Fruit fly (Drosophila melanogaster) whole organism, pupa: ENCODE data around the gene NT1.

ENCODE experiments used
- CG10348 ChIP-seq: fragments of 200-800 bp; sonication (Bioruptor generic); IDR thresholded peaks from 2 replicates; pipeline ENCODE4 v1.3.6; 2022; ENCODE audit warnings: missing biosample characterization, missing genetic modification characterization
- CG12605 ChIP-seq: fragments of 200-800 bp; sonication (Bioruptor generic); IDR thresholded peaks from 2 replicates; pipeline ENCODE4 v1.3.6; 2022; ENCODE audit warnings: missing biosample characterization, missing genetic modification characterization
- CG13204 ChIP-seq: fragments of 200-800 bp; sonication (Bioruptor generic); optimal IDR thresholded peaks from 2 replicates; lab custom pipeline; 2018; ENCODE audit warnings: missing biosample characterization, mild to moderate bottlenecking, missing genetic modification characterization, moderate library complexity
- CG14655 ChIP-seq: fragments of 200-800 bp; sonication (Bioruptor generic); optimal IDR thresholded peaks from 3 replicates; lab custom pipeline; 2017; ENCODE audit warnings: mild to moderate bottlenecking, missing biosample characterization, missing genetic modification reagents, missing genetic modification characterization
- CG15710 ChIP-seq: fragments of 200-800 bp; sonication (Bioruptor generic); optimal IDR thresholded peaks from 2 replicates; lab custom pipeline; 2018; ENCODE audit warnings: missing biosample characterization, mild to moderate bottlenecking, missing genetic modification characterization, moderate library complexity
- CG17806 ChIP-seq: fragments of 200-800 bp; sonication (Bioruptor generic); optimal IDR thresholded peaks from 2 replicates; lab custom pipeline; 2018; ENCODE audit warnings: missing biosample characterization, mild to moderate bottlenecking, missing genetic modification characterization, moderate library complexity
- CG32121 ChIP-seq: fragments of 200-800 bp; sonication (Bioruptor generic); IDR thresholded peaks from 2 replicates; pipeline ENCODE4 v1.3.6; 2022; ENCODE audit warnings: missing biosample characterization, missing genetic modification characterization
- CG34367 ChIP-seq: fragments of 200-800 bp; sonication (Bioruptor generic); optimal IDR thresholded peaks from 2 replicates; lab custom pipeline; 2018; ENCODE audit warnings: missing biosample characterization, mild to moderate bottlenecking, missing genetic modification characterization
- CG4496 ChIP-seq: fragments of 200-800 bp; sonication (Bioruptor generic); IDR thresholded peaks from 3 replicates; pipeline ENCODE4 v1.3.6; 2022; ENCODE audit warnings: missing biosample characterization, missing genetic modification characterization
- CG8159 ChIP-seq: fragments of 200-800 bp; sonication (Bioruptor generic); optimal IDR thresholded peaks from 3 replicates; lab custom pipeline; 2018; ENCODE audit warnings: missing biosample characterization, mild to moderate bottlenecking, missing genetic modification characterization, moderate library complexity
- CG8301 ChIP-seq: fragments of 200-800 bp; sonication (Bioruptor generic); optimal IDR thresholded peaks from 2 replicates; lab custom pipeline; 2018; ENCODE audit warnings: missing biosample characterization, mild to moderate bottlenecking, missing genetic modification characterization
- CG9948 ChIP-seq: fragments of 200-800 bp; sonication (Bioruptor generic); optimal IDR thresholded peaks from 2 replicates; lab custom pipeline; 2018; ENCODE audit warnings: missing biosample characterization, mild to moderate bottlenecking, missing genetic modification characterization, moderate library complexity
- D1 ChIP-seq: fragments of 200-800 bp; sonication (Bioruptor generic); optimal IDR thresholded peaks from 2 replicates; lab custom pipeline; 2018; ENCODE audit warnings: missing biosample characterization, mild to moderate bottlenecking, missing genetic modification characterization, moderate library complexity
- EcR ChIP-seq: fragments of 200-800 bp; sonication (Bioruptor generic); optimal IDR thresholded peaks from 3 replicates; lab custom pipeline; 2019; ENCODE audit warnings: missing biosample characterization, missing genetic modification characterization, mild to moderate bottlenecking, moderate library complexity, missing genetic modification reagents
- Ets98B ChIP-seq: fragments of 200-800 bp; sonication (Bioruptor generic); IDR thresholded peaks from 2 replicates; pipeline ENCODE4 v1.3.6; 2022; ENCODE audit warnings: missing biosample characterization, missing genetic modification characterization
- Pif1A ChIP-seq: fragments of 200-800 bp; sonication (Bioruptor generic); optimal IDR thresholded peaks from 3 replicates; lab custom pipeline; 2016; ENCODE audit warnings: missing biosample characterization, missing genetic modification characterization
- Pif1B ChIP-seq: fragments of 200-800 bp; sonication (Bioruptor generic); optimal IDR thresholded peaks from 3 replicates; lab custom pipeline; 2016; ENCODE audit warnings: missing biosample characterization, missing genetic modification characterization
- Snoo ChIP-seq: fragments of 200-800 bp; sonication (Bioruptor generic); optimal IDR thresholded peaks from 3 replicates; lab custom pipeline; 2017; ENCODE audit warnings: missing biosample characterization, mild to moderate bottlenecking, missing genetic modification characterization, inconsistent platforms
- fd96Ca ChIP-seq: fragments of 200-800 bp; sonication (Bioruptor generic); IDR thresholded peaks from 3 replicates; pipeline ENCODE4 v1.3.6; 2022; ENCODE audit warnings: missing biosample characterization, missing genetic modification characterization
- gl ChIP-seq: fragments of 200-800 bp; sonication (Bioruptor generic); optimal IDR thresholded peaks from 2 replicates; lab custom pipeline; 2018; ENCODE audit warnings: missing biosample characterization, mild to moderate bottlenecking, missing genetic modification characterization
- rn ChIP-seq: fragments of 200-800 bp; sonication (Bioruptor generic); IDR thresholded peaks from 2 replicates; pipeline ENCODE4 v1.3.6; 2022; ENCODE audit warnings: missing biosample characterization, missing genetic modification characterization

Gene NT1

dm6 chr3L:4471449-4471848 is 36.8 kb downstream of the NT1 start, which contains the start of gene CG32248:
Gene CG32248 (plus strand): TSS chr3L:4471749.
- TF ChIP-seq CG32121 (no peak), CG34367 (no peak), fd96Ca (GFP tag; lab: Robert Waterston, UW) (no peak), Ets98B (GFP tag; lab: Robert Waterston, UW) (no peak)
- TF ChIP-seq, all 21 proteins: peak for 0

DNA sequence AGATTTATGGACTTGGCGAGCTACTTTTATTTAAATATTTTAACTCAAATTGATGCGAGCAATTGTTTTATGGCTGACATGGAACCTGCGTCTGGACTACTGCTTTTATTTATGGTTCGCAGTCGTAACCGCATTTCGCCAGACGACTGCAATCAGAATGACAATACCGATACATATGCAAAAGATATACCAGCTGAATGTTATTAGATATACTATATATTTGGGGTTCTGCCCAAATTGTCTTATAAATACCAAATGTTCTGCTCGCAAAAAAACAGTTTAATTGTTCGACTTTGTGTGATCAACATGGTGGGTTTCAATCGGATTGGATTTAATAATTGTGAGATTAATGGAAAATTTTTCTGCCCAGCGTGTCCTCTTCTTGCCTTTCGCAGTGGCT is 38.5 kb downstream of the NT1 start, which contains the start of gene CG32249:
CG32249 (plus strand) TSS at position 301 of the 400 bp plus-strand sequence.
- TF ChIP-seq CG32121 = no peak
- TF ChIP-seq CG12605 (GFP tag; lab: Robert Waterston, UW) = no peak
- TF ChIP-seq CG8159 = no peak
- no peak for TF ChIP-seq gl (tag; lab: Kevin White, UChicago)
- TF ChIP-seq EcR (GFP tag; lab: Kevin White, UChicago) = no peak
- TF ChIP-seq D1 = no peak
- no peak for TF ChIP-seq CG34367

DNA sequence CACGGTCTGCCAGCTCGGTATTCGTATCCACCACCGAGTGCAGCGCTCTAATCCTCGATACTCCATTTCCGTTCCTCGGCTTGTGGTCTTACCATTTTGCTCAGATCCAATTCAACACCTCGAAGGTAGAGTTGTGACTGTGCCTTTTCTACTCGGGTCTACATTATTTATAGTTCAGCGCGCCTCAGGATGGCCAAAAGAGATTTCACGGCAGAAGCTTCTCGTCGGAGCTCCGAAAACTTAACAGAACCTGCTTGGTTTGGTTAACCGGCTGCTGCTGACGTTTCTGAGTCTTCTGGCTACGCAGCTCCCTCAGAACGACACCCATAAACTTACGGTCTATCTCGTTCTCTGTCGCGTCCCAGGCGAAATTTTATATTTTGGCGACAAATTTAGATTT is 41.7 kb downstream of the NT1 start, which contains the start of gene CG32241:
CG32241 (minus strand) TSS at position 101 of the 400 bp plus-strand sequence.
- TF ChIP-seq rn (GFP tag; lab: Robert Waterston, UW) = no peak
- TF ChIP-seq CG34367 = no peak
- no peak for TF ChIP-seq EcR (GFP tag; lab: Kevin White, UChicago)
- TF ChIP-seq Snoo (tag; lab: Kevin White, UChicago) = no peak
- no peak for TF ChIP-seq D1
- TF ChIP-seq Ets98B (GFP tag; lab: Robert Waterston, UW) = no peak
- TF ChIP-seq CG9948 (tag; lab: Kevin White, UChicago) = no peak
- no peak for TF ChIP-seq gl (tag; lab: Kevin White, UChicago)
- TF ChIP-seq CG14655 (GFP tag; lab: Kevin White, UChicago) = no peak
- TF ChIP-seq CG15710 (tag; lab: Kevin White, UChicago) = no peak
- no peak for TF ChIP-seq Pif1B (GFP tag; lab: Kevin White, UChicago)
- no peak for TF ChIP-seq fd96Ca (GFP tag; lab: Robert Waterston, UW)
- no peak for TF ChIP-seq Pif1A (GFP tag; lab: Kevin White, UChicago)
- no peak for TF ChIP-seq CG17806
- TF ChIP-seq CG4496 (GFP tag; lab: Robert Waterston, UW) = no peak
- no peak for TF ChIP-seq CG32121
- no peak for TF ChIP-seq CG8301 (tag; lab: Kevin White, UChicago)
- no peak for TF ChIP-seq CG8159

dm6 chr3L:4463773-4464301 is 44.4 kb downstream of the NT1 start, which contains the start of gene CG15024:
Gene CG15024 (minus strand): TSS chr3L:4463823.
- no peak for TF ChIP-seq Ets98B (GFP tag; lab: Robert Waterston, UW)
- TF ChIP-seq CG14655 (GFP tag; lab: Kevin White, UChicago) = no peak
- TF ChIP-seq CG4496 (GFP tag; lab: Robert Waterston, UW) = no peak
- no peak for TF ChIP-seq fd96Ca (GFP tag; lab: Robert Waterston, UW)
- no peak for TF ChIP-seq CG32121
- no peak for TF ChIP-seq Pif1B (GFP tag; lab: Kevin White, UChicago)
- TF ChIP-seq Snoo (tag; lab: Kevin White, UChicago) = no peak
- no peak for TF ChIP-seq CG13204
- no peak for TF ChIP-seq CG12605 (GFP tag; lab: Robert Waterston, UW)
- TF ChIP-seq CG9948 (tag; lab: Kevin White, UChicago) = no peak
- TF ChIP-seq CG8159 = no peak
- TF ChIP-seq Pif1A (GFP tag; lab: Kevin White, UChicago) = no peak

DNA sequence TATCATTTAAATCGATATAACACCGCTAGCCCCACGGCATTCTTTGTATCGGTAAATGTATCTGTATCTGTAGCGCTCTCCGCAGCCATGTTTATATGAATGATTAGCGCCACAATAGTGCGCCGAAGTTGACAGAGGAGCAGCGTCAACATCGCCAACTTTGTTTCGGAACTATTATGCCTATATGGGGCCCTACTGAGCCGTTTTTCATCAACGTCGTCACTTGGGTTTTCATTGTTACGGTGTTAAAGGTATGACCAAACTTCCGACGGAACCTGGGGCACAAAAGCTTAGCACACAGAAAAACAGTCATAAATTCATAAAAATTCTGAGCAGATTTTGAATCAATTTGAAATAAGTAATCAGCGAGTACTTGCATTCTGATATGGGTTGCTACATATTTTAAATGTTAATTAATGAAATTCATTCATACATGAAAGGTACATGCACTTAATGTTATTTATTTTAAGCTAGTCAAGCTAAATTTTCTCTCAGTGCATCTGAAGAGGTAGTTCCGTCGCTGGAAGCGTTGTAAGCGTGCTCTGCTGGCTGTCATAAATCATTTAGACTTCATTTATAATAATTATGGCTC is 46.7 kb downstream of the NT1 start, which contains the start of gene CG15023:
CG15023 (minus strand) TSS at position 51 of the 592 bp plus-strand sequence.
- no peak for TF ChIP-seq CG8159
- TF ChIP-seq CG14655 (GFP tag; lab: Kevin White, UChicago) = peak; percentile 12
- TF ChIP-seq, all 21 proteins: peak for 1

dm6 chr3L:4460307-4461088 is 47.7 kb downstream of the NT1 start, which contains the start of gene CG15022:
Gene CG15022 (minus strand): TSS chr3L:4460317.
- TF ChIP-seq rn (GFP tag; lab: Robert Waterston, UW) (no peak), Pif1A (GFP tag; lab: Kevin White, UChicago) (no peak), CG8301 (tag; lab: Kevin White, UChicago) (no peak), CG34367 (no peak), Snoo (tag; lab: Kevin White, UChicago) (no peak), CG13204 (no peak), CG15710 (tag; lab: Kevin White, UChicago) (no peak), fd96Ca (GFP tag; lab: Robert Waterston, UW) (no peak), CG8159 (no peak), CG10348 (no peak), EcR (GFP tag; lab: Kevin White, UChicago) (no peak), gl (tag; lab: Kevin White, UChicago) (no peak), Pif1B (GFP tag; lab: Kevin White, UChicago) (no peak), CG9948 (tag; lab: Kevin White, UChicago) (no peak), Ets98B (GFP tag; lab: Robert Waterston, UW) (no peak), D1 (no peak), CG32121 (no peak), CG4496 (GFP tag; lab: Robert Waterston, UW) (no peak)
